Worm (Caenorhabditis elegans) whole organism, late embryonic: ENCODE data around the gene srh-98.

Experiments used
- ama-1 ChIP-seq: fragments of 150-350 bp; optimal IDR thresholded peaks from 2 replicates; lab custom pipeline; 2014
- ceh-14 ChIP-seq: sonication (generic microtip); optimal IDR thresholded peaks from 2 replicates; lab custom pipeline; 2016; ENCODE audit warnings: missing genotype, missing genetic modification characterization, missing compliant biosample characterization
- ceh-22 ChIP-seq: sonication (generic microtip); optimal IDR thresholded peaks from 2 replicates; lab custom pipeline; 2017; ENCODE audit warnings: missing biosample characterization, missing genetic modification characterization
- che-1 ChIP-seq: sonication (generic microtip); optimal IDR thresholded peaks from 2 replicates; lab custom pipeline; 2016; ENCODE audit warnings: mild to moderate bottlenecking, missing genetic modification characterization, missing compliant biosample characterization
- elt-4 ChIP-seq: sonication (generic microtip); optimal IDR thresholded peaks from 2 replicates; lab custom pipeline; 2016; ENCODE audit warnings: missing genetic modification characterization, missing compliant biosample characterization
- ets-4 ChIP-seq: sonication (generic microtip); optimal IDR thresholded peaks from 2 replicates; lab custom pipeline; 2016; ENCODE audit warnings: missing genetic modification characterization, missing compliant biosample characterization
- madf-2 ChIP-seq: sonication (generic microtip); optimal IDR thresholded peaks from 2 replicates; lab custom pipeline; 2017; ENCODE audit warnings: missing genetic modification characterization, missing compliant biosample characterization
- nfya-1 ChIP-seq: sonication (generic microtip); optimal IDR thresholded peaks from 2 replicates; lab custom pipeline; 2017; ENCODE audit warnings: missing genetic modification characterization, mild to moderate bottlenecking, missing compliant biosample characterization, antibody characterized with exemption, moderate library complexity
- nhr-11 ChIP-seq: fragments of 150-350 bp; optimal IDR thresholded peaks from 2 replicates; lab custom pipeline; 2014; ENCODE audit warnings: missing biosample characterization, missing genetic modification characterization
- pha-4 ChIP-seq: fragments of 150-350 bp; optimal IDR thresholded peaks from 2 replicates; lab custom pipeline; 2018; ENCODE audit warnings: missing biosample characterization, missing genetic modification reagents, missing genetic modification characterization
- pqm-1 ChIP-seq: sonication (generic microtip); optimal IDR thresholded peaks from 2 replicates; lab custom pipeline; 2016; ENCODE audit warnings: missing genetic modification characterization, missing compliant biosample characterization
- unc-42 ChIP-seq: sonication (generic microtip); optimal IDR thresholded peaks from 2 replicates; lab custom pipeline; 2016; ENCODE audit warnings: missing genotype, missing genetic modification characterization, missing compliant biosample characterization

DNA sequence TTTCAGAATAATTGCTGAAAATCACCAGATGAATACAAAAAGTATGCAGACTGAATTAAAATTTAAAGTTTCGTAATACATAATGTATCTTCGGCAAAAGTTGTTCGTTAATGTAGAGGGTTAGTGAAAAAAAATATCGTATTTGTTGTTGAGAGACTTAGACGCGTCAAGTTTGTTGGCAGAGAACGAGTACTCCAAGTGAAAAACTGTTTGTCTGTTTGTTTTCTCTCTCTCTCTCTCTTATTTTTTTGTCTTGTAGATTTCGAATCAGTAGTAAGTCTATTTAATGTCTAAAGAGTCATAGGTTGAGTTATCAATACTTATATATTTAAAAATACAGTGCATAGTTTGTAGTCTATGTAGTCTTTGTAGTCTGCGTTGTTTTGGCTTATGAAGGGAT, 34.0 kb upstream of the srh-98 start, which contains the start of the genes fbxa-2 and T13F3.8:
- TF ChIP-seq ceh-14 (tag; lab: Kevin White, UChicago) = no peak
- TF ChIP-seq madf-2 = no peak
- no peak for TF ChIP-seq che-1
- no peak for TF ChIP-seq nfya-1
- TF ChIP-seq ama-1 = no peak
- TF ChIP-seq pha-4 = no peak
- TF ChIP-seq pqm-1 (tag; lab: Kevin White, UChicago) = no peak
- no peak for TF ChIP-seq ets-4 (tag; lab: Kevin White, UChicago)
- TF ChIP-seq ceh-22 (tag; lab: Kevin White, UChicago) = no peak
- TF ChIP-seq elt-4 (tag; lab: Kevin White, UChicago) = no peak
- no peak for TF ChIP-seq nhr-11 (tag; lab: Kevin White, UChicago)
- TF ChIP-seq unc-42 (tag; lab: Kevin White, UChicago) = no peak
